Fruit fly (Drosophila melanogaster): ENCODE results near the gene CG17298.

Gene CG17298

DNA sequence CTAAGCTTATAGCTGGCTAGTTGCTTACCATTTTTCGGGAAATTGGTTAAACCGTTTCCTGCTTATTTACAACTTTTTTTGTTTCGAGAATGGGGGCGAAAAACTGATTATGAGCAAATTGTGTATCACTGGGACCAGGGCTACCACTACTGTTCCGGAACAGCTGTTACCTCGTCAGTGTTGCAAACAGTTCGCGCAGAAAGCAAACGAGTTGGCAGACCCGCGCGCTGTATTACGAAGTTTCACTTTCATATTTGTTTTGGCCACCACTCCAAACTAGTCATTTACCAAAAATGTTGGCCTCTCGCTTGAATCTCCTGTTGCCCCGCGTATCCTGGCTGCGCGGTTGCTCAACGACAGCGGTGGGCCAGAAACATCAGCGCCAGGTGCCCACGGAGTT, 13.1 kb upstream of the CG17298 start, which contains the start of the genes AP-2sigma and Idi (continued):
- TF ChIP-seq CG10543 (GFP tag; optimal IDR thresholded peaks at IDR 0.05) (peak; percentile 30), CG9876 (GFP tag; optimal IDR thresholded peaks at IDR 0.05) (no peak), CG2120 (GFP tag; optimal IDR thresholded peaks at IDR 0.05) (peak; percentile 55), ac (GFP tag; optimal IDR thresholded peaks at IDR 0.05) (no peak), CG34376 (GFP tag; optimal IDR thresholded peaks at IDR 0.05) (peak; percentile 60), lov (optimal IDR thresholded peaks at IDR 0.05) (no peak), lov (GFP tag; IDR thresholded peaks at IDR 0.05) (peak; percentile 76; the same call in 1 of the 3 replicates), CG15011 (GFP tag; optimal IDR thresholded peaks at IDR 0.05) (no peak), stwl (tag; optimal IDR thresholded peaks at IDR 0.05) (peak; percentile 70), CG12299 (tag; optimal IDR thresholded peaks at IDR 0.05) (no peak), fd96Cb (tag; optimal IDR thresholded peaks at IDR 0.05) (no peak), slbo (GFP tag; IDR thresholded peaks at IDR 0.05) (peak; percentile 66), dan (GFP tag; IDR thresholded peaks at IDR 0.05) (no peak), Dbx (GFP tag; IDR thresholded peaks at IDR 0.05) (peak; percentile 49; the same call in 1 of the 3 replicates), Antp (GFP tag; optimal IDR thresholded peaks at IDR 0.05) (peak; percentile 26), oc (tag; optimal IDR thresholded peaks at IDR 0.05) (peak; percentile 53), CG7556 (GFP tag; optimal IDR thresholded peaks at IDR 0.05) (no peak), caup (GFP tag; optimal IDR thresholded peaks at IDR 0.05; ENCODE audit: severe bottlenecking) (peak; percentile 29), CG9817 (tag; optimal IDR thresholded peaks at IDR 0.05) (no peak), CG3847 (GFP tag; IDR thresholded peaks at IDR 0.05) (peak; percentile 89), bigmax (GFP tag; optimal IDR thresholded peaks at IDR 0.05) (no peak), bbx (GFP tag; IDR thresholded peaks at IDR 0.05; ENCODE audit: partially characterized antibody) (0 out of 2 replicates have a peak, but pooled peaks have one; percentile 36), CG2712 (tag; optimal IDR thresholded peaks at IDR 0.05) (peak; percentile 25), Meics (GFP tag; optimal IDR thresholded peaks at IDR 0.05) (peak; percentile 12), lilli (GFP tag; optimal IDR thresholded peaks at IDR 0.05) (peak; percentile 10), CG4820 (GFP tag; optimal IDR thresholded peaks at IDR 0.05) (peak; percentile 1), CG17829 (tag; optimal IDR thresholded peaks at IDR 0.05) (peak; percentile 44), CG8290 (GFP tag; optimal IDR thresholded peaks at IDR 0.05) (no peak), CG8290 (tag; optimal IDR thresholded peaks at IDR 0.05) (peak; percentile 10 to 84), ara (GFP tag; IDR thresholded peaks at IDR 0.05) (no peak), CG33557 (GFP tag; optimal IDR thresholded peaks at IDR 0.05) (peak; percentile 50), lmd (GFP tag; IDR thresholded peaks at IDR 0.05) (0 out of 2 replicates have a peak, but pooled peaks have one; percentile 10), bcd (GFP tag; optimal IDR thresholded peaks at IDR 0.05) (peak; percentile 53), onecut (GFP tag; IDR thresholded peaks at IDR 0.05) (no peak), prd (optimal IDR thresholded peaks at IDR 0.05) (no peak), prd (GFP tag; IDR thresholded peaks at IDR 0.05) (0 out of 3 replicates have a peak, but pooled peaks have one; percentile 39), Dfd (GFP tag; optimal IDR thresholded peaks at IDR 0.05) (no peak), CG1529 (GFP tag; optimal IDR thresholded peaks at IDR 0.05) (no peak), nmo (GFP tag; optimal IDR thresholded peaks at IDR 0.05) (peak; percentile 28), Hand (GFP tag; optimal IDR thresholded peaks at IDR 0.05) (no peak), ERR (GFP tag; optimal IDR thresholded peaks at IDR 0.05) (peak; percentile 0), Poxn (GFP tag; IDR thresholded peaks at IDR 0.05) (no peak), ind (GFP tag; optimal IDR thresholded peaks at IDR 0.05) (no peak), trh (GFP tag; optimal IDR thresholded peaks at IDR 0.05) (no peak), ci (GFP tag; IDR thresholded peaks at IDR 0.05) (peak; percentile 61; the same call in 2 of the 3 replicates), H2.0 (GFP tag; IDR thresholded peaks at IDR 0.05) (0 out of 2 replicates have a peak, but pooled peaks have one; percentile 24), CG17912 (GFP tag; optimal IDR thresholded peaks at IDR 0.05) (peak; percentile 42), grau (tag; optimal IDR thresholded peaks at IDR 0.05) (peak; percentile 22), HmgZ (tag; optimal IDR thresholded peaks at IDR 0.05) (peak; percentile 81), so (GFP tag; IDR thresholded peaks at IDR 0.05) (no peak), NK7.1 (GFP tag; optimal IDR thresholded peaks at IDR 0.05) (no peak), Fer3 (tag; optimal IDR thresholded peaks at IDR 0.05) (peak; percentile 23)

Measured in whole organism, embryonic.